Worm (Caenorhabditis elegans) whole organism, young adult: ENCODE results near the gene slcr-46.2.

Experiments used
- B0019.2 ChIP-seq: fragments of 200-800 bp; sonication (Bioruptor generic); conservative IDR thresholded peaks from 2 replicates; pipeline ENCODE4 v1.3.6; 2022; ENCODE audit warnings: missing genetic modification reagents, missing genetic modification characterization, missing compliant biosample characterization
- B0336.3 ChIP-seq: fragments of 200-800 bp; sonication (Bioruptor generic); IDR thresholded peaks from 2 replicates; pipeline ENCODE4 v1.3.6; 2022; ENCODE audit warnings: missing genetic modification characterization, missing compliant biosample characterization
- C06A6.2 ChIP-seq: fragments of 200-800 bp; sonication (Bioruptor generic); conservative IDR thresholded peaks from 2 replicates; pipeline ENCODE4 v1.3.6; 2022; ENCODE audit warnings: missing genetic modification characterization, missing compliant biosample characterization
- F23B12.7 ChIP-seq: sonication (generic microtip); optimal IDR thresholded peaks from 2 replicates; lab custom pipeline; 2017; ENCODE audit warnings: missing genetic modification characterization, mild to moderate bottlenecking, missing compliant biosample characterization, antibody characterized with exemption, moderate library complexity; ENCODE audit not compliant: insufficient read depth
- F55B11.4 ChIP-seq: sonication (generic microtip); optimal IDR thresholded peaks from 2 replicates; lab custom pipeline; 2016; ENCODE audit warnings: missing compliant biosample characterization, missing genetic modification characterization, borderline replicate concordance; ENCODE audit not compliant: insufficient read depth
- F57C9.4 ChIP-seq: sonication (generic microtip); optimal IDR thresholded peaks from 2 replicates; lab custom pipeline; 2017; ENCODE audit warnings: mild to moderate bottlenecking, missing genetic modification characterization, missing compliant biosample characterization
- K12H6.12 ChIP-seq: fragments of 200-800 bp; sonication (Bioruptor generic); optimal IDR thresholded peaks from 2 replicates; lab custom pipeline; 2018; ENCODE audit warnings: mild to moderate bottlenecking, missing genetic modification characterization, missing compliant biosample characterization
- T26A5.8 ChIP-seq: sonication (generic microtip); optimal IDR thresholded peaks from 2 replicates; lab custom pipeline; 2016; ENCODE audit warnings: missing genetic modification characterization, missing compliant biosample characterization
- Y95B8A.8 ChIP-seq: fragments of 200-800 bp; sonication (Bioruptor generic); IDR thresholded peaks from 2 replicates; pipeline ENCODE4 v1.3.6; 2022; ENCODE audit warnings: missing genetic modification reagents, missing genetic modification characterization, missing compliant biosample characterization
- ama-1 ChIP-seq, 3 experiments: fragments of 150-350 bp in 1 of 3; sonication (generic microtip) in 2 of 3; optimal IDR thresholded peaks; 2 replicates each; lab custom pipeline; 2014 to 2018; ENCODE audit warnings: missing biosample characterization in 2 of 3, missing genetic modification characterization in 2 of 3, missing genetic modification reagents in 2 of 3
- attf-3 ChIP-seq: fragments of 200-800 bp; sonication (Bioruptor generic); conservative IDR thresholded peaks from 2 replicates; pipeline ENCODE4 v1.3.6; 2022; ENCODE audit warnings: missing genetic modification reagents, missing genetic modification characterization, missing compliant biosample characterization
- attf-6 ChIP-seq: fragments of 200-800 bp; sonication (Bioruptor generic); IDR thresholded peaks from 2 replicates; pipeline ENCODE4 v1.3.6; 2022; ENCODE audit warnings: missing genetic modification reagents, missing genetic modification characterization, missing compliant biosample characterization
- bed-1 ChIP-seq: fragments of 200-800 bp; sonication (Bioruptor generic); IDR thresholded peaks from 2 replicates; pipeline ENCODE4 v1.3.6; 2022; ENCODE audit warnings: missing genetic modification reagents, missing genetic modification characterization, missing compliant biosample characterization
- cebp-2 ChIP-seq: fragments of 200-800 bp; sonication (Bioruptor generic); IDR thresholded peaks from 2 replicates; pipeline ENCODE4 v1.3.6; 2022; ENCODE audit warnings: missing genetic modification characterization, missing compliant biosample characterization
- ceh-27 ChIP-seq: fragments of 200-800 bp; sonication (Bioruptor generic); optimal IDR thresholded peaks from 2 replicates; lab custom pipeline; 2018; ENCODE audit warnings: mild to moderate bottlenecking, missing genetic modification characterization, moderate library complexity, missing compliant biosample characterization
- ceh-40 ChIP-seq: fragments of 200-800 bp; sonication (Bioruptor generic); IDR thresholded peaks from 2 replicates; pipeline ENCODE4 v1.3.6; 2022; ENCODE audit warnings: missing genetic modification characterization, missing compliant biosample characterization
- ceh-58 ChIP-seq: fragments of 200-800 bp; sonication (Bioruptor generic); IDR thresholded peaks from 2 replicates; pipeline ENCODE4 v1.3.6; 2022; ENCODE audit warnings: missing genetic modification characterization, missing compliant biosample characterization
- egl-44 ChIP-seq: fragments of 200-800 bp; sonication (Bioruptor generic); IDR thresholded peaks from 2 replicates; pipeline ENCODE4 v1.3.6; 2022; ENCODE audit warnings: missing genetic modification reagents, missing genetic modification characterization, missing compliant biosample characterization
- ekl-4 ChIP-seq: fragments of 200-800 bp; sonication (Bioruptor generic); IDR thresholded peaks from 2 replicates; pipeline ENCODE4 v1.3.6; 2022; ENCODE audit warnings: missing genetic modification reagents, missing genetic modification characterization, missing compliant biosample characterization
- ets-4 ChIP-seq: fragments of 200-800 bp; sonication (Bioruptor generic); optimal IDR thresholded peaks from 2 replicates; lab custom pipeline; 2018; ENCODE audit warnings: mild to moderate bottlenecking, missing genetic modification characterization, missing compliant biosample characterization
- fkh-3 ChIP-seq: sonication (generic microtip); optimal IDR thresholded peaks from 2 replicates; lab custom pipeline; 2016; ENCODE audit warnings: mild to moderate bottlenecking, missing genetic modification characterization, missing compliant biosample characterization
- hlh-12 ChIP-seq: sonication (generic microtip); optimal IDR thresholded peaks from 2 replicates; lab custom pipeline; 2016; ENCODE audit warnings: missing genetic modification characterization, missing compliant biosample characterization
- hrde-1 ChIP-seq: sonication (generic microtip); optimal IDR thresholded peaks from 2 replicates; lab custom pipeline; 2016; ENCODE audit warnings: missing genetic modification characterization, mild to moderate bottlenecking, missing compliant biosample characterization, moderate library complexity, missing genotype, missing genetic modification reagents, borderline replicate concordance
- lin-35 ChIP-seq, 3 experiments: fragments of 150-350 bp in 2 of 3; sonication (generic microtip) in 1 of 3; optimal IDR thresholded peaks; 2 replicates each; lab custom pipeline; 2014 to 2018; ENCODE audit warnings: missing biosample characterization in 3 of 3, missing genetic modification characterization in 3 of 3, missing genetic modification reagents in 3 of 3
- lin-54 ChIP-seq: fragments of 200-800 bp; sonication (Bioruptor generic); optimal IDR thresholded peaks from 2 replicates; lab custom pipeline; 2018; ENCODE audit warnings: mild to moderate bottlenecking, missing genetic modification characterization, missing compliant biosample characterization
- lir-1 ChIP-seq: fragments of 200-800 bp; sonication (Bioruptor generic); conservative IDR thresholded peaks from 2 replicates; pipeline ENCODE4 v1.3.6; 2022; ENCODE audit warnings: missing genetic modification reagents, missing genetic modification characterization, missing compliant biosample characterization
- lsy-27 ChIP-seq: sonication (generic microtip); optimal IDR thresholded peaks from 2 replicates; lab custom pipeline; 2017; ENCODE audit warnings: missing genetic modification characterization, mild to moderate bottlenecking, missing compliant biosample characterization, antibody characterized with exemption, missing genotype, borderline replicate concordance; ENCODE audit not compliant: insufficient read depth
- madf-10 ChIP-seq: sonication (generic microtip); optimal IDR thresholded peaks from 2 replicates; lab custom pipeline; 2016; ENCODE audit warnings: mild to moderate bottlenecking, missing genetic modification characterization, missing compliant biosample characterization
- madf-6 ChIP-seq: fragments of 200-800 bp; sonication (Bioruptor generic); IDR thresholded peaks from 2 replicates; pipeline ENCODE4 v1.3.6; 2022; ENCODE audit warnings: missing genetic modification reagents, missing genetic modification characterization, missing compliant biosample characterization
- mel-28 ChIP-seq: sonication (generic microtip); optimal IDR thresholded peaks from 2 replicates; lab custom pipeline; 2016; ENCODE audit warnings: borderline replicate concordance, mild to moderate bottlenecking, missing genetic modification characterization, missing compliant biosample characterization
- pbrm-1 ChIP-seq: fragments of 200-800 bp; sonication (Bioruptor generic); IDR thresholded peaks from 2 replicates; pipeline ENCODE4 v1.3.6; 2022; ENCODE audit warnings: missing genetic modification reagents, missing genetic modification characterization, missing compliant biosample characterization
- repo-1 ChIP-seq: sonication (generic microtip); optimal IDR thresholded peaks from 2 replicates; lab custom pipeline; 2017; ENCODE audit warnings: mild to moderate bottlenecking, missing genetic modification characterization, missing compliant biosample characterization
- rpc-1 ChIP-seq, 2 experiments: fragments of 150-350 bp in 1 of 2; sonication (generic microtip) in 1 of 2; optimal IDR thresholded peaks; 2 replicates each; lab custom pipeline; 2014 to 2018; ENCODE audit warnings: missing biosample characterization in 1 of 2, missing genetic modification characterization in 1 of 2, missing genetic modification reagents in 1 of 2, missing genotype in 1 of 2
- snpc-1.1 ChIP-seq: sonication (generic microtip); optimal IDR thresholded peaks from 2 replicates; lab custom pipeline; 2017; ENCODE audit warnings: missing genetic modification characterization, mild to moderate bottlenecking, missing compliant biosample characterization, antibody characterized with exemption, moderate library complexity, missing genotype, missing genetic modification reagents; ENCODE audit not compliant: insufficient read depth
- snpc-1.3 ChIP-seq: sonication (generic microtip); optimal IDR thresholded peaks from 2 replicates; lab custom pipeline; 2017; ENCODE audit warnings: missing genetic modification characterization, mild to moderate bottlenecking, missing compliant biosample characterization, antibody characterized with exemption, moderate library complexity, missing genotype, missing genetic modification reagents; ENCODE audit not compliant: insufficient read depth
- somi-1 ChIP-seq: fragments of 200-800 bp; sonication (Bioruptor generic); optimal IDR thresholded peaks from 2 replicates; lab custom pipeline; 2018; ENCODE audit warnings: mild to moderate bottlenecking, missing genetic modification characterization, missing compliant biosample characterization
- tbp1 ChIP-seq: fragments of 200-800 bp; sonication (Bioruptor generic); optimal IDR thresholded peaks from 2 replicates; lab custom pipeline; 2018; ENCODE audit warnings: mild to moderate bottlenecking, missing genetic modification characterization, missing compliant biosample characterization
- unc-130 ChIP-seq: sonication (generic microtip); optimal IDR thresholded peaks from 2 replicates; lab custom pipeline; 2016; ENCODE audit warnings: missing genetic modification reagents, missing genetic modification characterization, missing compliant biosample characterization
- unc-62 ChIP-seq: fragments of 150-350 bp; optimal IDR thresholded peaks from 2 replicates; lab custom pipeline; 2014; ENCODE audit warnings: missing biosample characterization, missing genetic modification reagents, missing genetic modification characterization
- xnd-1 ChIP-seq: sonication (generic microtip); optimal IDR thresholded peaks from 2 replicates; lab custom pipeline; 2016; ENCODE audit warnings: missing genotype, missing genetic modification reagents, missing genetic modification characterization, missing compliant biosample characterization
- ztf-18 ChIP-seq: sonication (generic microtip); optimal IDR thresholded peaks from 2 replicates; lab custom pipeline; 2016; ENCODE audit warnings: missing genotype, mild to moderate bottlenecking, missing genetic modification characterization, missing compliant biosample characterization
- ztf-22 ChIP-seq: fragments of 200-800 bp; sonication (Bioruptor generic); optimal IDR thresholded peaks from 2 replicates; lab custom pipeline; 2018; ENCODE audit warnings: mild to moderate bottlenecking, missing genetic modification characterization, moderate library complexity, missing compliant biosample characterization
- ztf-26 ChIP-seq: sonication (generic microtip); optimal IDR thresholded peaks from 2 replicates; lab custom pipeline; 2017; ENCODE audit warnings: missing genetic modification characterization, missing compliant biosample characterization
- ztf-28 ChIP-seq: fragments of 200-800 bp; sonication (Bioruptor generic); IDR thresholded peaks from 2 replicates; pipeline ENCODE4 v1.3.6; 2022; ENCODE audit warnings: missing genetic modification reagents, missing genetic modification characterization, missing compliant biosample characterization
- ztf-3 ChIP-seq: fragments of 200-800 bp; sonication (Bioruptor generic); optimal IDR thresholded peaks from 2 replicates; lab custom pipeline; 2018; ENCODE audit warnings: mild to moderate bottlenecking, missing genetic modification characterization, missing compliant biosample characterization

Gene slcr-46.2

DNA sequence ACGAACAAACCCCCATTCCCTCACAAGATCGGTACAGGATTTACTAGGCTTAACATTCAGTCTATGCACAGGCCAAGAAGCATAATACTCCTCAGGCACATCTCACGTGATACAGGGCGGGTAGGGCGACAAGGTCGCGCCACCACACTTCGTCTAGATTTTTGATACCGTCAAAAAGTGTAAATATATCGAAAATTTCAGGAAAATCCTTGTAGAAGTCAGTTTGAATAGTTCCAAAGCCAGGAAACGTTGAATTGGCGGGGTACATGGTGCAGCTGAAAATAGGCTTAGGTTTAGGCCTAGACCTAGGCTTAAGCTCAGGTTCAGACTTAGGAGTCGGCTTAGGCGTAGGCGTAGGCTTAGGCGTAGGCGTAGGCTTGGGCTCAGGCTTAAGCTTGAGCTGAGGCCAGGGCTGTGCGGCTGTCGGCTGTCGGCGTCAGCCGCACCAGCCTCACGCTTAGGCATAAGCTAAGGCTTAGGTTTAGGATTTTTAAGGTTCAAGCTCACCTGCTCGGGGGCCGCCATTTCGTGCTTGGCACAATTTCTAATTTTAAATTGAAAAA lies 40.5 kb upstream of the slcr-46.2 start (continued):
- TF ChIP-seq lin-35 (GFP tag; optimal IDR thresholded peaks at IDR 0.05; lab: Kevin White, UChicago) = no peak
- TF ChIP-seq F55B11.4 (tag; lab: Kevin White, UChicago) = no peak
- TF ChIP-seq ceh-27 (GFP tag; lab: Kevin White, UChicago) = no peak
- no peak for TF ChIP-seq K12H6.12 (tag; lab: Kevin White, UChicago)
- no peak for TF ChIP-seq repo-1 (tag; lab: Kevin White, UChicago)
- TF ChIP-seq hlh-12 (tag; lab: Kevin White, UChicago) = no peak
- no peak; the same call in 1 of the 2 replicates for TF ChIP-seq egl-44
- TF ChIP-seq attf-6 (GFP tag; lab: Robert Waterston, UW) = no peak
- TF ChIP-seq ets-4 (GFP tag; lab: Kevin White, UChicago) = no peak
- TF ChIP-seq rpc-1 (optimal IDR thresholded peaks at IDR 0.05; lab: Kevin White, UChicago) = no peak
- no peak for TF ChIP-seq rpc-1 (tag; optimal IDR thresholded peaks at IDR 0.05; lab: Kevin White, UChicago)
- TF ChIP-seq lsy-27 (tag; lab: Kevin White, UChicago) = no peak
- no peak for TF ChIP-seq Y95B8A.8 (GFP tag; lab: Robert Waterston, UW)
- no peak for TF ChIP-seq ama-1 (optimal IDR thresholded peaks at IDR 0.05; lab: Kevin White, UChicago)
- TF ChIP-seq ama-1 (GFP tag; optimal IDR thresholded peaks at IDR 0.05; lab: Kevin White, UChicago) = no peak
- no peak for TF ChIP-seq tbp1 (GFP tag; lab: Kevin White, UChicago)
- peak; percentile 34; the same call in 1 of the 2 replicates for TF ChIP-seq attf-3 (GFP tag; lab: Robert Waterston, UW)
- TF ChIP-seq snpc-1.3 = no peak
- TF ChIP-seq unc-62 (GFP tag; lab: Kevin White, UChicago) = no peak
- TF ChIP-seq lir-1 (GFP tag; lab: Robert Waterston, UW) = no peak
- TF ChIP-seq T26A5.8 (tag; lab: Kevin White, UChicago) = no peak
- no peak for TF ChIP-seq bed-1 (GFP tag; lab: Robert Waterston, UW)
- no peak for TF ChIP-seq xnd-1 (tag; lab: Kevin White, UChicago)
- TF ChIP-seq cebp-2 (GFP tag; lab: Robert Waterston, UW) = no peak
- no peak for TF ChIP-seq ceh-58 (GFP tag; lab: Robert Waterston, UW)
- no peak for TF ChIP-seq ceh-40 (GFP tag; lab: Robert Waterston, UW)
- TF ChIP-seq somi-1 = no peak
- TF ChIP-seq, all 124 proteins: peak for 17

DNA sequence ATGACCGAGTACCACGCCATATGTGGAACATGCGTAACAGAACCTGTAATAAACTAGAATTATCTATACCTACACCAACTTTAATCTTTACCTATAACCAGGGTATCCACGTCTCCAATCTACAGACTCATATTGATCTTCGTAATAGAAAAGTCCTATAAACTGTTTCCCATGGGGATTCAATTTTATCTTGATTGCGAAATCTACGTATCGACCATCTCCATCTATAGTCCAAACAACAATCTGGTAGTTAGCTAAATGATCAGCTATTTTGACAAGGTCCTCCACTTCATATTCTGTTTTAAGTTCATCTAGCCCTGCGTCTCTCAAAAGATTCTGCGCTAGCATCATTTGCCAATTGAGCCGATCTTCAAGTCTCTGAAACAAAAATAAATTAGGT lies 39.7 kb upstream of the slcr-46.2 start:
- TF ChIP-seq snpc-1.1 (tag; lab: Kevin White, UChicago) = no peak
- TF ChIP-seq mel-28 = no peak
- TF ChIP-seq fkh-3 (tag; lab: Kevin White, UChicago) = no peak
- no peak for TF ChIP-seq ets-4 (GFP tag; lab: Kevin White, UChicago)
- TF ChIP-seq B0019.2 (GFP tag; lab: Robert Waterston, UW) = no peak
- no peak for TF ChIP-seq tbp1 (GFP tag; lab: Kevin White, UChicago)
- TF ChIP-seq ztf-18 (tag; lab: Kevin White, UChicago) = no peak
- TF ChIP-seq lin-54 (GFP tag; lab: Kevin White, UChicago) = no peak
- TF ChIP-seq unc-130 (GFP tag; lab: Kevin White, UChicago) = no peak
- TF ChIP-seq C06A6.2 (GFP tag; lab: Robert Waterston, UW) = no peak
- no peak for TF ChIP-seq ekl-4 (GFP tag; lab: Robert Waterston, UW)

DNA sequence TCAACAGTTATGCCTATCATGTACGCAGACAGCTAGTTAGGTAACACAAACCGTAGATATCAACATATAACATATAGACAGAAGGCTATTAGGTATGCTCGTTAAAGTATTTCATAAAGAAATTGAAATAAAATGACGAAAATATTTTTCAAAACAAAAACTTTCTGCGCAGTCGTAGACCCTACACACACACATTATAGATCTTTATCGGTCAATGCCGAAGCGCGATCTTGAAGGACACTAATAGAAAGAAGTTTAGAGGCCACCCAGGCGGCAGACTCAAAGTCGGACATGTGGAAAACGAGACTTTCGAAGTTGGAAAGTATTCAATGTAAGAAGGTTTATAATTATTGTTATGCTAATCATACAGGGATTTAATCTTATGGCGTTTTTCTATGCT lies 39.0 kb upstream of the slcr-46.2 start:
- no peak for TF ChIP-seq madf-6 (GFP tag; lab: Robert Waterston, UW)
- TF ChIP-seq B0336.3 (GFP tag; lab: Robert Waterston, UW) = no peak
- TF ChIP-seq egl-44 = no peak
- TF ChIP-seq ztf-28 (GFP tag; lab: Robert Waterston, UW) = no peak
- no peak for TF ChIP-seq F23B12.7
- TF ChIP-seq pbrm-1 (GFP tag; lab: Robert Waterston, UW) = no peak
- no peak for TF ChIP-seq madf-10
- TF ChIP-seq ztf-3 (GFP tag; lab: Kevin White, UChicago) = no peak
- TF ChIP-seq lsy-27 (tag; lab: Kevin White, UChicago) = no peak
- no peak for TF ChIP-seq F57C9.4
- TF ChIP-seq ztf-22 (GFP tag; lab: Kevin White, UChicago) = no peak
- TF ChIP-seq hrde-1 (tag; lab: Kevin White, UChicago) = no peak
- TF ChIP-seq ztf-26 (tag; lab: Kevin White, UChicago) = no peak
